Fruit fly (Drosophila melanogaster) whole organism, embryonic: ENCODE data around the gene jus.

ENCODE experiments used
- Adf1 ChIP-seq: fragments of 200-800 bp; sonication (Bioruptor generic); IDR thresholded peaks from 2 replicates; pipeline ENCODE4 v1.3.6; 2022; ENCODE audit warnings: missing biosample characterization, missing genetic modification characterization
- Atf-2 ChIP-seq: fragments of 200-800 bp; sonication (Bioruptor generic); optimal IDR thresholded peaks from 2 replicates; lab custom pipeline; 2016; ENCODE audit warnings: missing biosample characterization, missing genetic modification characterization
- CG10267 ChIP-seq: fragments of 200-800 bp; sonication (Bioruptor generic); optimal IDR thresholded peaks from 2 replicates; lab custom pipeline; 2018; ENCODE audit warnings: missing biosample characterization, mild to moderate bottlenecking, missing genetic modification characterization, moderate library complexity
- CG11093 ChIP-seq: fragments of 200-800 bp; sonication (Bioruptor generic); IDR thresholded peaks from 3 replicates; pipeline ENCODE4 v1.3.6; 2022; ENCODE audit warnings: missing biosample characterization, missing genetic modification characterization
- CG12155 ChIP-seq: fragments of 200-800 bp; sonication (Bioruptor generic); optimal IDR thresholded peaks from 3 replicates; lab custom pipeline; 2016; ENCODE audit warnings: missing biosample characterization, missing genetic modification characterization
- CG13287 ChIP-seq: fragments of 200-800 bp; sonication (Bioruptor generic); IDR thresholded peaks from 2 replicates; pipeline ENCODE4 v1.3.6; 2022; ENCODE audit warnings: missing biosample characterization, missing genetic modification characterization; ENCODE audit not compliant: partially characterized antibody
- CG14860 ChIP-seq: fragments of 200-800 bp; sonication (Bioruptor generic); IDR thresholded peaks from 3 replicates; pipeline ENCODE4 v1.3.6; 2022; ENCODE audit warnings: missing biosample characterization, missing genetic modification characterization; ENCODE audit not compliant: partially characterized antibody
- CG15269 ChIP-seq: fragments of 200-800 bp; sonication (Bioruptor generic); optimal IDR thresholded peaks from 2 replicates; lab custom pipeline; 2018; ENCODE audit warnings: missing biosample characterization, mild to moderate bottlenecking, missing genetic modification characterization, moderate library complexity
- CG16779 ChIP-seq: fragments of 200-800 bp; sonication (Bioruptor generic); IDR thresholded peaks from 2 replicates; pipeline ENCODE4 v1.3.6; 2022; ENCODE audit warnings: missing biosample characterization, missing genetic modification characterization
- CG17186 ChIP-seq: fragments of 200-800 bp; sonication (Bioruptor generic); optimal IDR thresholded peaks from 3 replicates; lab custom pipeline; 2017; ENCODE audit warnings: missing biosample characterization, missing genetic modification reagents, missing genetic modification characterization
- CG17612 ChIP-seq: fragments of 200-800 bp; sonication (Bioruptor generic); IDR thresholded peaks from 2 replicates; pipeline ENCODE4 v1.3.6; 2022; ENCODE audit warnings: missing biosample characterization, missing genetic modification characterization
- CG18619 ChIP-seq: fragments of 200-800 bp; sonication (Bioruptor generic); optimal IDR thresholded peaks from 3 replicates; lab custom pipeline; 2017; ENCODE audit warnings: missing biosample characterization, mild to moderate bottlenecking, missing genetic modification characterization
- CG6175 ChIP-seq: fragments of 200-800 bp; sonication (Bioruptor generic); IDR thresholded peaks from 3 replicates; pipeline ENCODE4 v1.3.6; 2022; ENCODE audit warnings: missing biosample characterization, missing genetic modification characterization
- CG6765 ChIP-seq: fragments of 200-800 bp; sonication (Bioruptor generic); optimal IDR thresholded peaks from 3 replicates; lab custom pipeline; 2017; ENCODE audit warnings: missing biosample characterization, mild to moderate bottlenecking, missing genetic modification characterization
- CG9727 ChIP-seq: fragments of 200-800 bp; sonication (Bioruptor generic); optimal IDR thresholded peaks from 3 replicates; lab custom pipeline; 2017; ENCODE audit warnings: missing biosample characterization, mild to moderate bottlenecking, missing genetic modification characterization
- CG9932 ChIP-seq: fragments of 200-800 bp; sonication (Bioruptor generic); IDR thresholded peaks from 2 replicates; pipeline ENCODE4 v1.3.6; 2022; ENCODE audit warnings: missing biosample characterization, missing genetic modification characterization
- CTCF ChIP-seq: fragments of 200-800 bp; sonication (Bioruptor generic); optimal IDR thresholded peaks from 2 replicates; lab custom pipeline; 2017; ENCODE audit warnings: missing biosample characterization, mild to moderate bottlenecking, missing genetic modification characterization, moderate library complexity
- D19B ChIP-seq: fragments of 200-800 bp; sonication (Bioruptor generic); optimal IDR thresholded peaks from 2 replicates; lab custom pipeline; 2017; ENCODE audit warnings: missing biosample characterization, mild to moderate bottlenecking, missing genetic modification characterization
- Dip2 ChIP-seq: fragments of 200-800 bp; sonication (Bioruptor generic); IDR thresholded peaks from 2 replicates; pipeline ENCODE4 v1.3.6; 2022; ENCODE audit warnings: missing biosample characterization, missing genetic modification characterization
- E2f1 ChIP-seq: fragments of 200-800 bp; sonication (Bioruptor generic); IDR thresholded peaks from 2 replicates; pipeline ENCODE4 v1.3.6; 2022; ENCODE audit warnings: missing biosample characterization, missing genetic modification characterization
- Ets65A ChIP-seq: fragments of 200-800 bp; sonication (Bioruptor generic); peaks from one replicate; lab custom pipeline; 2016; ENCODE audit warnings: missing biosample characterization, missing genetic modification characterization
- H2.0 ChIP-seq: fragments of 200-800 bp; sonication (Bioruptor generic); IDR thresholded peaks from 2 replicates; pipeline ENCODE4 v1.3.6; 2022; ENCODE audit warnings: missing biosample characterization, missing genetic modification characterization
- HLH3B ChIP-seq: fragments of 200-800 bp; sonication (Bioruptor generic); IDR thresholded peaks from 2 replicates; pipeline ENCODE4 v1.3.6; 2022; ENCODE audit warnings: missing biosample characterization, missing genetic modification characterization
- Hand ChIP-seq: fragments of 200-800 bp; sonication (Bioruptor generic); optimal IDR thresholded peaks from 2 replicates; lab custom pipeline; 2017; ENCODE audit warnings: mild to moderate bottlenecking, missing biosample characterization, missing genetic modification reagents, missing genetic modification characterization
- HmgZ ChIP-seq: fragments of 200-800 bp; sonication (Bioruptor generic); optimal IDR thresholded peaks from 2 replicates; lab custom pipeline; 2018; ENCODE audit warnings: missing biosample characterization, mild to moderate bottlenecking, missing genetic modification characterization
- MBD-R2 ChIP-seq: fragments of 200-800 bp; sonication (Bioruptor generic); IDR thresholded peaks from 2 replicates; pipeline ENCODE4 v1.3.6; 2022; ENCODE audit warnings: missing biosample characterization, missing genetic modification characterization
- Mes4 ChIP-seq: fragments of 200-800 bp; sonication (Bioruptor generic); optimal IDR thresholded peaks from 2 replicates; lab custom pipeline; 2016; ENCODE audit warnings: missing biosample characterization, missing genetic modification characterization
- Oli ChIP-seq: fragments of 200-800 bp; sonication (Bioruptor generic); optimal IDR thresholded peaks from 2 replicates; lab custom pipeline; 2018; ENCODE audit warnings: missing biosample characterization, mild to moderate bottlenecking, missing genetic modification characterization, moderate library complexity
- Pdp1 ChIP-seq, 2 experiments: fragments of 200-800 bp; sonication (Bioruptor generic); optimal IDR thresholded peaks; 3 replicates each; lab custom pipeline; 2016; ENCODE audit warnings: missing biosample characterization in 2 of 2, missing genetic modification characterization in 2 of 2, mild to moderate bottlenecking in 1 of 2, moderate library complexity in 1 of 2
- Ravus ChIP-seq: fragments of 200-800 bp; sonication (Bioruptor generic); IDR thresholded peaks from 2 replicates; pipeline ENCODE4 v1.3.6; 2022; ENCODE audit warnings: missing biosample characterization, missing genetic modification characterization
- Side ChIP-seq: fragments of 200-800 bp; sonication (Bioruptor generic); optimal IDR thresholded peaks from 2 replicates; lab custom pipeline; 2016; ENCODE audit warnings: missing biosample characterization, missing genetic modification characterization
- Sry-δ ChIP-seq: fragments of 200-800 bp; sonication (Bioruptor generic); optimal IDR thresholded peaks from 2 replicates; lab custom pipeline; 2016; ENCODE audit warnings: missing biosample characterization, missing genetic modification characterization
- Ssrp ChIP-seq: fragments of 200-800 bp; sonication (Bioruptor generic); optimal IDR thresholded peaks from 2 replicates; lab custom pipeline; 2018; ENCODE audit warnings: missing biosample characterization, mild to moderate bottlenecking, missing genetic modification characterization, moderate library complexity
- Xbp1 ChIP-seq: fragments of 200-800 bp; sonication (Bioruptor generic); optimal IDR thresholded peaks from 3 replicates; lab custom pipeline; 2016; ENCODE audit warnings: missing biosample characterization, mild to moderate bottlenecking, missing genetic modification characterization
- abd-A ChIP-seq: fragments of 200-800 bp; sonication (Bioruptor generic); optimal IDR thresholded peaks from 3 replicates; lab custom pipeline; 2019; ENCODE audit warnings: missing biosample characterization, mild to moderate bottlenecking, missing genetic modification characterization, moderate library complexity
- bigmax ChIP-seq: fragments of 200-800 bp; sonication (Bioruptor generic); optimal IDR thresholded peaks from 2 replicates; lab custom pipeline; 2018; ENCODE audit warnings: missing biosample characterization, mild to moderate bottlenecking, missing genetic modification characterization
- cad ChIP-seq: fragments of >200 bp; optimal IDR thresholded peaks from 2 replicates; lab custom pipeline; 2017; ENCODE audit warnings: missing biosample characterization, missing genetic modification characterization
- cas ChIP-seq: fragments of 200-800 bp; sonication (Bioruptor generic); IDR thresholded peaks from 2 replicates; pipeline ENCODE4 v1.3.6; 2022; ENCODE audit warnings: missing biosample characterization, missing genetic modification characterization
- da ChIP-seq: fragments of 200-800 bp; sonication (Bioruptor generic); optimal IDR thresholded peaks from 2 replicates; lab custom pipeline; 2016; ENCODE audit warnings: missing biosample characterization, missing genetic modification characterization
- gsb-n ChIP-seq: fragments of 200-800 bp; sonication (Bioruptor generic); optimal IDR thresholded peaks from 3 replicates; lab custom pipeline; 2018; ENCODE audit warnings: missing biosample characterization, mild to moderate bottlenecking, missing genetic modification characterization
- ham ChIP-seq: fragments of 200-800 bp; sonication (Bioruptor generic); IDR thresholded peaks from 2 replicates; pipeline ENCODE4 v1.3.6; 2022; ENCODE audit warnings: missing biosample characterization, missing genetic modification characterization
- hbn ChIP-seq: fragments of 200-800 bp; sonication (Bioruptor generic); IDR thresholded peaks from 2 replicates; pipeline ENCODE4 v1.3.6; 2022; ENCODE audit warnings: missing biosample characterization, missing genetic modification characterization; ENCODE audit not compliant: partially characterized antibody
- hth ChIP-seq: fragments of >200 bp; optimal IDR thresholded peaks from 2 replicates; lab custom pipeline; 2017; ENCODE audit warnings: inconsistent platforms
- nerfin-2 ChIP-seq: fragments of 200-800 bp; sonication (Bioruptor generic); IDR thresholded peaks from 2 replicates; pipeline ENCODE4 v1.3.6; 2022; ENCODE audit warnings: missing biosample characterization, missing genetic modification characterization; ENCODE audit not compliant: partially characterized antibody
- sens-2 ChIP-seq: fragments of 200-800 bp; sonication (Bioruptor generic); IDR thresholded peaks from 2 replicates; pipeline ENCODE4 v1.3.6; 2022; ENCODE audit warnings: missing biosample characterization, missing genetic modification characterization
- sisA ChIP-seq: fragments of 200-800 bp; sonication (Bioruptor generic); IDR thresholded peaks from 2 replicates; pipeline ENCODE4 v1.3.6; 2022; ENCODE audit warnings: missing biosample characterization, missing genetic modification characterization
- sqz ChIP-seq: fragments of 200-800 bp; sonication (Bioruptor generic); optimal IDR thresholded peaks from 3 replicates; lab custom pipeline; 2018; ENCODE audit warnings: missing biosample characterization, mild to moderate bottlenecking, missing genetic modification characterization
- trh ChIP-seq: fragments of 200-800 bp; sonication (Bioruptor generic); optimal IDR thresholded peaks from 2 replicates; lab custom pipeline; 2016; ENCODE audit warnings: missing biosample characterization, missing genetic modification characterization
- twi ChIP-seq: fragments of 200-800 bp; optimal IDR thresholded peaks from 2 replicates; lab custom pipeline; 2019; ENCODE audit warnings: missing biosample characterization, mild to moderate bottlenecking, missing genetic modification characterization, moderate library complexity
- unc-4 ChIP-seq: fragments of 200-800 bp; sonication (Bioruptor generic); IDR thresholded peaks from 2 replicates; pipeline ENCODE4 v1.3.6; 2022; ENCODE audit warnings: missing biosample characterization, missing genetic modification characterization; ENCODE audit not compliant: partially characterized antibody
- wor ChIP-seq: fragments of 200-800 bp; sonication (Bioruptor generic); IDR thresholded peaks from 2 replicates; pipeline ENCODE4 v1.3.6; 2022; ENCODE audit warnings: missing biosample characterization, missing genetic modification characterization
- zen2 ChIP-seq: fragments of 200-800 bp; sonication (Bioruptor generic); IDR thresholded peaks from 3 replicates; pipeline ENCODE4 v1.3.6; 2022; ENCODE audit warnings: missing biosample characterization, missing genetic modification characterization; ENCODE audit not compliant: partially characterized antibody
- zfh2 ChIP-seq: fragments of 200-800 bp; sonication (Bioruptor generic); optimal IDR thresholded peaks from 2 replicates; lab custom pipeline; 2016; ENCODE audit warnings: missing biosample characterization, missing genetic modification characterization

Gene jus

dm6 chr3R:29153197-29153644 lies 41.6 kb downstream of the jus start, which contains the start of the genes Slbp and Rpn2 (continued):
- TF ChIP-seq Sry-δ (GFP tag; lab: Kevin White, UChicago) (peak; percentile 87), nerfin-2 (GFP tag; lab: Robert Waterston, UW) (peak; percentile 79), H2.0 (GFP tag; lab: Robert Waterston, UW) (no peak), CG13287 (GFP tag; lab: Robert Waterston, UW) (peak; percentile 98), Dip2 (no peak), CG10267 (tag; lab: Kevin White, UChicago) (peak; percentile 99), gsb-n (tag; lab: Kevin White, UChicago) (no peak), CG6765 (no peak), ham (GFP tag; lab: Robert Waterston, UW) (no peak), Ravus (GFP tag; lab: Robert Waterston, UW) (no peak), Ssrp (tag; lab: Kevin White, UChicago) (no peak), hbn (peak; percentile 95), bigmax (no peak), Xbp1 (peak; percentile 40), sens-2 (GFP tag; lab: Robert Waterston, UW) (no peak), CG9727 (peak; percentile 45), CG9932 (peak; percentile 74), CG17612 (GFP tag; lab: Robert Waterston, UW) (no peak), CG11093 (no peak), Side (GFP tag; lab: Kevin White, UChicago) (peak; percentile 60), Adf1 (no peak), Pdp1 (GFP tag; optimal IDR thresholded peaks at IDR 0.05; lab: Kevin White, UChicago) (peak; percentile 31 to 70), CG6175 (GFP tag; lab: Robert Waterston, UW) (no peak), Oli (no peak), Ets65A (GFP tag; lab: Kevin White, UChicago) (peak; percentile 89), Hand (no peak), CTCF (no peak), MBD-R2 (GFP tag; lab: Robert Waterston, UW) (peak; percentile 90), CG14860 (peak; percentile 84), twi (tag; lab: Kevin White, UChicago) (no peak), trh (GFP tag; lab: Kevin White, UChicago) (no peak), cas (no peak), CG17186 (GFP tag; lab: Kevin White, UChicago) (peak; percentile 90), unc-4 (GFP tag; lab: Robert Waterston, UW) (peak; percentile 97), cad (GFP tag; lab: Kevin White, UChicago) (no peak), Mes4 (GFP tag; lab: Kevin White, UChicago) (no peak), CG16779 (GFP tag; lab: Robert Waterston, UW) (no peak), CG18619 (GFP tag; lab: Kevin White, UChicago) (no peak), zfh2 (GFP tag; lab: Kevin White, UChicago) (peak; percentile 66), E2f1 (GFP tag; lab: Robert Waterston, UW) (peak; percentile 56; the same call in 1 of the 2 replicates), HLH3B (GFP tag; lab: Robert Waterston, UW) (no peak), hth (no peak), Atf-2 (peak; percentile 16), abd-A (tag; lab: Kevin White, UChicago) (no peak), wor (GFP tag; lab: Robert Waterston, UW) (no peak), HmgZ (peak; percentile 88), sqz (no peak), D19B (GFP tag; lab: Kevin White, UChicago) (no peak), zen2 (GFP tag; lab: Robert Waterston, UW) (peak; percentile 87; the same call in 2 of the 3 replicates), CG15269 (tag; lab: Kevin White, UChicago) (no peak), da (no peak), sisA (no peak), CG12155 (GFP tag; lab: Kevin White, UChicago) (peak; percentile 37)
